Fruit fly (Drosophila melanogaster) whole organism, adult: ENCODE measurements around the gene tna.

ENCODE experiments used
- CG12768 ChIP-seq: fragments of 200-800 bp; sonication (Bioruptor generic); optimal IDR thresholded peaks from 2 replicates; lab custom pipeline; 2017; ENCODE audit warnings: missing biosample characterization, missing genetic modification characterization, mild to moderate bottlenecking, moderate library complexity, missing genetic modification reagents
- CG33017 ChIP-seq: fragments of 200-800 bp; sonication (Bioruptor generic); optimal IDR thresholded peaks from 2 replicates; lab custom pipeline; 2018; ENCODE audit warnings: missing biosample characterization, mild to moderate bottlenecking, missing genetic modification characterization, moderate library complexity
- CG5204 ChIP-seq: fragments of 200-800 bp; sonication (Bioruptor generic); optimal IDR thresholded peaks from 2 replicates; lab custom pipeline; 2016; ENCODE audit warnings: missing biosample characterization, missing genetic modification characterization
- CG7045 ChIP-seq: fragments of 200-800 bp; sonication (Bioruptor generic); optimal IDR thresholded peaks from 2 replicates; lab custom pipeline; 2017; ENCODE audit warnings: missing biosample characterization, mild to moderate bottlenecking, missing genetic modification characterization
- CG7101 ChIP-seq: fragments of 200-800 bp; sonication (Bioruptor generic); optimal IDR thresholded peaks from 2 replicates; lab custom pipeline; 2018; ENCODE audit warnings: missing biosample characterization, mild to moderate bottlenecking, missing genetic modification characterization, moderate library complexity
- Clk ChIP-seq: fragments of 200-800 bp; sonication (Bioruptor generic); optimal IDR thresholded peaks from 2 replicates; lab custom pipeline; 2017; ENCODE audit warnings: missing biosample characterization, missing genetic modification characterization
- Crg-1 ChIP-seq: fragments of 200-800 bp; sonication (Bioruptor generic); optimal IDR thresholded peaks from 2 replicates; lab custom pipeline; 2016; ENCODE audit warnings: missing biosample characterization, missing genetic modification characterization
- Hr96 ChIP-seq: fragments of 200-800 bp; sonication (Bioruptor generic); optimal IDR thresholded peaks from 2 replicates; lab custom pipeline; 2016; ENCODE audit warnings: missing biosample characterization, missing genetic modification characterization
- Mnt ChIP-seq: fragments of 200-800 bp; sonication (Bioruptor generic); optimal IDR thresholded peaks from 2 replicates; lab custom pipeline; 2016; ENCODE audit warnings: missing biosample characterization, mild to moderate bottlenecking, missing genetic modification characterization
- bab1 ChIP-seq: fragments of 200-800 bp; sonication (Bioruptor generic); optimal IDR thresholded peaks from 3 replicates; lab custom pipeline; 2019; ENCODE audit warnings: missing biosample characterization, mild to moderate bottlenecking, missing genetic modification characterization, moderate library complexity
- cic ChIP-seq: fragments of 200-800 bp; sonication (Bioruptor generic); optimal IDR thresholded peaks from 2 replicates; lab custom pipeline; 2017; ENCODE audit warnings: missing biosample characterization, mild to moderate bottlenecking, missing genetic modification characterization, moderate library complexity
- cnc ChIP-seq, 2 experiments: fragments of >200 bp; optimal IDR thresholded peaks; 2 replicates each; lab custom pipeline; 2017
- kay ChIP-seq: fragments of 200-800 bp; sonication (Bioruptor generic); peaks from one replicate; lab custom pipeline; 2016; ENCODE audit warnings: missing biosample characterization, missing genetic modification characterization, borderline replicate concordance
- tj ChIP-seq: fragments of 200-800 bp; sonication (Bioruptor generic); optimal IDR thresholded peaks from 3 replicates; lab custom pipeline; 2017; ENCODE audit warnings: missing biosample characterization, mild to moderate bottlenecking, missing genetic modification characterization, moderate library complexity

- TF ChIP-seq CG33017 (tag; lab: Kevin White, UChicago): no peak
- TF ChIP-seq kay: peak; percentile 60
- no peak for TF ChIP-seq CG12768 (GFP tag; lab: Kevin White, UChicago)
- no peak for TF ChIP-seq CG7045 (GFP tag; lab: Kevin White, UChicago)
- no peak for TF ChIP-seq Hr96 (GFP tag; lab: Kevin White, UChicago)
- no peak for TF ChIP-seq Crg-1 (GFP tag; lab: Kevin White, UChicago)
- no peak for TF ChIP-seq Clk (GFP tag; lab: Kevin White, UChicago)
- no peak for TF ChIP-seq CG7101
- no peak for TF ChIP-seq tj
- no peak for TF ChIP-seq cic (GFP tag; lab: Kevin White, UChicago)
- no peak for TF ChIP-seq bab1 (GFP tag; lab: Kevin White, UChicago)
- TF ChIP-seq Mnt (GFP tag; lab: Kevin White, UChicago): no peak
- TF ChIP-seq cnc (optimal IDR thresholded peaks at IDR 0.05; lab: Kevin White, UChicago): no peak
- no peak for TF ChIP-seq CG5204 (GFP tag; lab: Kevin White, UChicago)
Observed at dm6 chr3L:10867380-10867648, 32.0 kb downstream of the tna start.
